Fruit fly (Drosophila melanogaster): Measurements from ENCODE around the gene Tpc1.

The Tpc1 gene

dm6 chr3R:10832526-10833165, 49.3 kb downstream of the Tpc1 start:
- TF ChIP-seq sima (GFP tag; optimal IDR thresholded peaks at IDR 0.05), result no peak
- no peak for TF ChIP-seq CG9817 (tag; optimal IDR thresholded peaks at IDR 0.05)
- no peak for TF ChIP-seq PHDP (tag; optimal IDR thresholded peaks at IDR 0.05)
- TF ChIP-seq CG2199 (GFP tag; IDR thresholded peaks at IDR 0.05), result no peak
- no peak for TF ChIP-seq Fer1 (GFP tag; optimal IDR thresholded peaks at IDR 0.05)
- TF ChIP-seq HLHmδ (GFP tag; optimal IDR thresholded peaks at IDR 0.05), result no peak
- TF ChIP-seq bigmax (GFP tag; optimal IDR thresholded peaks at IDR 0.05), result no peak
- no peak for TF ChIP-seq HmgZ (tag; optimal IDR thresholded peaks at IDR 0.05)
- TF ChIP-seq Antp (GFP tag; optimal IDR thresholded peaks at IDR 0.05), result peak; percentile 7
- no peak for TF ChIP-seq CG10147 (GFP tag; optimal IDR thresholded peaks at IDR 0.05)
- no peak for TF ChIP-seq schlank (tag; optimal IDR thresholded peaks at IDR 0.05)
- TF ChIP-seq CG4360 (GFP tag; IDR thresholded peaks at IDR 0.05), result no peak
- peak; percentile 35 for TF ChIP-seq phol (tag; optimal IDR thresholded peaks at IDR 0.05)
- TF ChIP-seq Dp (GFP tag; optimal IDR thresholded peaks at IDR 0.05), result no peak
- no peak for TF ChIP-seq wor (GFP tag; IDR thresholded peaks at IDR 0.05)
- TF ChIP-seq HLH4C (GFP tag; IDR thresholded peaks at IDR 0.05; ENCODE audit: partially characterized antibody), result no peak
- TF ChIP-seq bbx (GFP tag; IDR thresholded peaks at IDR 0.05; ENCODE audit: partially characterized antibody), result no peak
- TF ChIP-seq CG6689 (GFP tag; IDR thresholded peaks at IDR 0.05), result peak; percentile 32; the same call in 1 of the 2 replicates
- no peak for TF ChIP-seq Dll (GFP tag; IDR thresholded peaks at IDR 0.05; ENCODE audit: partially characterized antibody)
- no peak for TF ChIP-seq pfk (GFP tag; optimal IDR thresholded peaks at IDR 0.05)
- TF ChIP-seq CG11085 (GFP tag; IDR thresholded peaks at IDR 0.05), result no peak
- no peak for TF ChIP-seq MTF-1 (GFP tag; optimal IDR thresholded peaks at IDR 0.05; ENCODE audit: borderline replicate concordance)
- TF ChIP-seq sr (GFP tag; IDR thresholded peaks at IDR 0.05), result no peak
- no peak for TF ChIP-seq Rfx (GFP tag; IDR thresholded peaks at IDR 0.05)
- no peak for TF ChIP-seq Taf1 (GFP tag; IDR thresholded peaks at IDR 0.05)
- TF ChIP-seq Gug (GFP tag; IDR thresholded peaks at IDR 0.05), result no peak
- no peak for TF ChIP-seq da (GFP tag; optimal IDR thresholded peaks at IDR 0.05)
- TF ChIP-seq abd-A (tag; optimal IDR thresholded peaks at IDR 0.05), result no peak
- TF ChIP-seq gsb-n (tag; optimal IDR thresholded peaks at IDR 0.05), result no peak
- TF ChIP-seq prd (optimal IDR thresholded peaks at IDR 0.05), result no peak
- peak; percentile 47; the same call in 2 of the 3 replicates for TF ChIP-seq prd (GFP tag; IDR thresholded peaks at IDR 0.05)
- no peak for TF ChIP-seq CG16779 (GFP tag; IDR thresholded peaks at IDR 0.05)
- no peak for TF ChIP-seq pb (GFP tag; optimal IDR thresholded peaks at IDR 0.05)
- no peak for TF ChIP-seq CG4707 (GFP tag; optimal IDR thresholded peaks at IDR 0.05)
- TF ChIP-seq D19A (tag; optimal IDR thresholded peaks at IDR 0.05), result no peak
- peak; percentile 27 for TF ChIP-seq fd96Cb (tag; optimal IDR thresholded peaks at IDR 0.05)
- TF ChIP-seq Pdp1 (GFP tag; optimal IDR thresholded peaks at IDR 0.05), result no peak
- no peak for TF ChIP-seq insv (GFP tag; optimal IDR thresholded peaks at IDR 0.05)
- no peak for TF ChIP-seq eyg (GFP tag; optimal IDR thresholded peaks at IDR 0.05)
- TF ChIP-seq HHEX (GFP tag; optimal IDR thresholded peaks at IDR 0.05), result no peak
- TF ChIP-seq ATbp (GFP tag; optimal IDR thresholded peaks at IDR 0.05), result peak; percentile 1
- TF ChIP-seq CG17359 (tag; optimal IDR thresholded peaks at IDR 0.05), result peak; percentile 8
- no peak for TF ChIP-seq Hr51 (GFP tag; optimal IDR thresholded peaks at IDR 0.05)
- TF ChIP-seq amos (GFP tag; IDR thresholded peaks at IDR 0.05; ENCODE audit: partially characterized antibody), result no peak
- TF ChIP-seq CG4820 (GFP tag; optimal IDR thresholded peaks at IDR 0.05), result peak; percentile 27
- TF ChIP-seq otp (GFP tag; IDR thresholded peaks at IDR 0.05), result no peak
- TF ChIP-seq CG4424 (GFP tag; optimal IDR thresholded peaks at IDR 0.05), result peak; percentile 32
- no peak for TF ChIP-seq zen (tag; optimal IDR thresholded peaks at IDR 0.05)
- no peak for TF ChIP-seq CG2129 (GFP tag; IDR thresholded peaks at IDR 0.05; ENCODE audit: partially characterized antibody)
- peak; percentile 8 for TF ChIP-seq CG9727 (GFP tag; optimal IDR thresholded peaks at IDR 0.05)
